Worm (Caenorhabditis elegans): ENCODE measurements around the gene F40F11.3.

F40F11.3 gene

DNA sequence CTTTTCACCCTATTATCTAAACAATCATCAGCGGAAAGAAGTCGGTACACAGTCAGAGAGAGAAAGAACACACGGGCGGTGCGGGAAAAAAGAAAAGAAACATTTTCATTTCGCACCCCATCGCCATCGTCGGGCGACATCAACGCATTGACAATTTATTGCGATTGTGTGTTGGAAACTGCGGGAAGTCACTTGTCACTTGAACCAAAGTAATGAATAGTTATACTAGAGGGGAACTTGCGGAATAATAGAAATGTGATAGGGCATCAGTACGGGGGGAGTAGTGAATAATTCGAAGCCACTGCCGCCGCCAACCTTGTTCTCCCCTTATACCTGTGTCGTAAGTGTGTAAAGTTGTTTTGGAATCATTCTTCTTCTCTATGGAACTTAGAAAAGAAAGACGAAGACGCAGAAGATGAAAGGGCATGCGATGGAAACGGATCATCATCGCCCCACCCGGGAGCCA is 22.4 kb downstream of the F40F11.3 start:
- peak; percentile 57 for TF ChIP-seq mep-1 (tag; optimal IDR thresholded peaks at IDR 0.05)
- no peak for TF ChIP-seq lin-13 (GFP tag; optimal IDR thresholded peaks at IDR 0.05)
- TF ChIP-seq pqm-1 (tag; optimal IDR thresholded peaks at IDR 0.05), result no peak
- no peak for TF ChIP-seq mab-9 (GFP tag; IDR thresholded peaks at IDR 0.05)
- TF ChIP-seq nhr-76 (tag; optimal IDR thresholded peaks at IDR 0.05), result no peak
- TF ChIP-seq ceh-8 (GFP tag; optimal IDR thresholded peaks at IDR 0.05), result no peak
- no peak for TF ChIP-seq ztf-4 (tag; optimal IDR thresholded peaks at IDR 0.05)
- peak in 1 of 6 experiments; percentile 4 for TF ChIP-seq elt-3 (tag; optimal IDR thresholded peaks at IDR 0.05)
- TF ChIP-seq lsy-2 (tag; optimal IDR thresholded peaks at IDR 0.05), result peak in 1 of 2 experiments; percentile 39
- no peak for TF ChIP-seq sup-37 (GFP tag; optimal IDR thresholded peaks at IDR 0.05)
- TF ChIP-seq Y116A8C.19 (tag; optimal IDR thresholded peaks at IDR 0.05; ENCODE audit: borderline replicate concordance), result no peak
- TF ChIP-seq ces-1 (GFP tag; optimal IDR thresholded peaks at IDR 0.05), result no peak
- no peak for TF ChIP-seq fkh-10 (GFP tag; optimal IDR thresholded peaks at IDR 0.05)
- no peak for TF ChIP-seq vab-15 (tag; optimal IDR thresholded peaks at IDR 0.05)
- TF ChIP-seq aha-1 (tag; optimal IDR thresholded peaks at IDR 0.05), result no peak
- no peak for TF ChIP-seq ets-5 (GFP tag; IDR thresholded peaks at IDR 0.05)
- no peak for TF ChIP-seq nhr-11 (tag; optimal IDR thresholded peaks at IDR 0.05)
- TF ChIP-seq pag-3 (tag; optimal IDR thresholded peaks at IDR 0.05; ENCODE audit: borderline replicate concordance, insufficient read depth), result no peak
- peak; percentile 7 for TF ChIP-seq nhr-20 (tag; optimal IDR thresholded peaks at IDR 0.05)
- TF ChIP-seq nhr-237 (tag; optimal IDR thresholded peaks at IDR 0.05), result no peak
- no peak for TF ChIP-seq skn-1 (tag; optimal IDR thresholded peaks at IDR 0.05)
- TF ChIP-seq ceh-82 (tag; optimal IDR thresholded peaks at IDR 0.05), result no peak
- no peak for TF ChIP-seq fkh-8 (tag; optimal IDR thresholded peaks at IDR 0.05)
- no peak for TF ChIP-seq nhr-28 (tag; optimal IDR thresholded peaks at IDR 0.05)
- TF ChIP-seq unc-86 (tag; optimal IDR thresholded peaks at IDR 0.05), result no peak
- no peak for TF ChIP-seq fkh-4 (tag; optimal IDR thresholded peaks at IDR 0.05; ENCODE audit: borderline replicate concordance)
- TF ChIP-seq ceh-90 (tag; optimal IDR thresholded peaks at IDR 0.05), result no peak
- TF ChIP-seq nhr-77 (tag; optimal IDR thresholded peaks at IDR 0.05), result no peak
- TF ChIP-seq nhr-84 (tag; optimal IDR thresholded peaks at IDR 0.05), result no peak
- TF ChIP-seq ceh-63 (GFP tag; optimal IDR thresholded peaks at IDR 0.05), result no peak
- no peak for TF ChIP-seq alr-1 (tag; optimal IDR thresholded peaks at IDR 0.05; ENCODE audit: borderline replicate concordance)
- no peak for TF ChIP-seq ztf-11 (tag; optimal IDR thresholded peaks at IDR 0.05)
- TF ChIP-seq nhr-90 (tag; optimal IDR thresholded peaks at IDR 0.05; ENCODE audit: poor library complexity), result no peak
- TF ChIP-seq rnt-1 (tag; optimal IDR thresholded peaks at IDR 0.05), result peak; percentile 49
- TF ChIP-seq elt-2 (tag; optimal IDR thresholded peaks at IDR 0.05), result no peak
- TF ChIP-seq aly-2 (tag; optimal IDR thresholded peaks at IDR 0.05), result no peak
- no peak for TF ChIP-seq swsn-7 (tag; optimal IDR thresholded peaks at IDR 0.05)
- TF ChIP-seq lir-3 (tag; optimal IDR thresholded peaks at IDR 0.05; ENCODE audit: poor library complexity), result no peak
- peak; percentile 92 for TF ChIP-seq lin-14 (GFP tag; optimal IDR thresholded peaks at IDR 0.05)
- no peak for TF ChIP-seq nhr-12 (tag; optimal IDR thresholded peaks at IDR 0.05)
- no peak for TF ChIP-seq unc-130 (tag; optimal IDR thresholded peaks at IDR 0.05)
- TF ChIP-seq hlh-4 (tag; optimal IDR thresholded peaks at IDR 0.05), result no peak
- TF ChIP-seq ceh-88 (GFP tag; IDR thresholded peaks at IDR 0.05), result no peak
- TF ChIP-seq dsc-1 (tag; optimal IDR thresholded peaks at IDR 0.05), result no peak
- TF ChIP-seq C04F5.9 (tag; optimal IDR thresholded peaks at IDR 0.05), result peak; percentile 10
- TF ChIP-seq C34B4.2 (tag; optimal IDR thresholded peaks at IDR 0.05), result no peak
- TF ChIP-seq egl-13 (tag; optimal IDR thresholded peaks at IDR 0.05), result no peak
- peak; percentile 37 for TF ChIP-seq snu-23 (GFP tag; optimal IDR thresholded peaks at IDR 0.05)
- TF ChIP-seq blmp-1 (tag; optimal IDR thresholded peaks at IDR 0.05), result peak; percentile 67
- no peak for TF ChIP-seq nhr-19 (GFP tag; conservative IDR thresholded peaks at IDR 0.05)
- no peak for TF ChIP-seq mdl-1 (tag; optimal IDR thresholded peaks at IDR 0.05)
- no peak for TF ChIP-seq unc-98 (GFP tag; IDR thresholded peaks at IDR 0.05)
- TF ChIP-seq isw-1 (GFP tag; IDR thresholded peaks at IDR 0.05), result no peak

Data from whole organism, L1 larva.